Fruit fly (Drosophila melanogaster): ENCODE results near the gene CG3847.

The CG3847 gene

dm6 chrX:6353613-6353986 lies 6.7 kb downstream of the CG3847 start (continued):
- no peak for TF ChIP-seq pita (GFP tag; optimal IDR thresholded peaks at IDR 0.05)
- no peak for TF ChIP-seq repo (GFP tag; optimal IDR thresholded peaks at IDR 0.05)
- TF ChIP-seq CG9876 (GFP tag; optimal IDR thresholded peaks at IDR 0.05) = no peak
- no peak for TF ChIP-seq Dp (GFP tag; optimal IDR thresholded peaks at IDR 0.05)

- TF ChIP-seq Blimp-1 (GFP tag; optimal IDR thresholded peaks at IDR 0.05) = peak; percentile 35
- no peak for TF ChIP-seq Ssrp (tag; optimal IDR thresholded peaks at IDR 0.05)
- no peak for TF ChIP-seq Bgb (GFP tag; IDR thresholded peaks at IDR 0.05; ENCODE audit: partially characterized antibody)
- TF ChIP-seq Trl (optimal IDR thresholded peaks at IDR 0.05) = peak; percentile 49 to 65
- no peak for TF ChIP-seq Trl (GFP tag; optimal IDR thresholded peaks at IDR 0.05)
- TF ChIP-seq vvl (GFP tag; IDR thresholded peaks at IDR 0.05) = peak; percentile 32; the same call in 1 of the 2 replicates
- TF ChIP-seq CG1233 (GFP tag; optimal IDR thresholded peaks at IDR 0.05) = no peak
- TF ChIP-seq jing (GFP tag; optimal IDR thresholded peaks at IDR 0.05) = no peak
- no peak for TF ChIP-seq sd (tag; optimal IDR thresholded peaks at IDR 0.05)
- no peak for TF ChIP-seq Hmr (GFP tag; optimal IDR thresholded peaks at IDR 0.05)
- TF ChIP-seq CG3163 (GFP tag; optimal IDR thresholded peaks at IDR 0.05) = peak; percentile 11
- TF ChIP-seq CG8765 (GFP tag; IDR thresholded peaks at IDR 0.05) = no peak
- no peak for TF ChIP-seq chn (GFP tag; optimal IDR thresholded peaks at IDR 0.05)
- no peak for TF ChIP-seq H15 (GFP tag; IDR thresholded peaks at IDR 0.05)
- TF ChIP-seq CG9797 (GFP tag; optimal IDR thresholded peaks at IDR 0.05) = no peak
- TF ChIP-seq CG8478 (optimal IDR thresholded peaks at IDR 0.05) = no peak
- TF ChIP-seq chinmo (GFP tag; IDR thresholded peaks at IDR 0.05; ENCODE audit: partially characterized antibody) = no peak
- TF ChIP-seq Gsc (GFP tag; IDR thresholded peaks at IDR 0.05) = no peak
- TF ChIP-seq CG15479 (GFP tag; optimal IDR thresholded peaks at IDR 0.05) = peak; percentile 11
- TF ChIP-seq CG9876 (GFP tag; optimal IDR thresholded peaks at IDR 0.05) = no peak
- TF ChIP-seq Atf6 (GFP tag; IDR thresholded peaks at IDR 0.05) = no peak
- TF ChIP-seq CG9215 (GFP tag; IDR thresholded peaks at IDR 0.05) = no peak
- no peak for TF ChIP-seq Mad (GFP tag; optimal IDR thresholded peaks at IDR 0.05)
- no peak for TF ChIP-seq Fer3 (tag; optimal IDR thresholded peaks at IDR 0.05)
- TF ChIP-seq D (optimal IDR thresholded peaks at IDR 0.05) = no peak
- no peak for TF ChIP-seq D (GFP tag; optimal IDR thresholded peaks at IDR 0.05)
- peak in 1 of 2 experiments; percentile 96 for TF ChIP-seq Pdp1 (GFP tag; optimal IDR thresholded peaks at IDR 0.05)
- TF ChIP-seq Scr (GFP tag; IDR thresholded peaks at IDR 0.05; ENCODE audit: partially characterized antibody) = no peak
- no peak for TF ChIP-seq maf-S (GFP tag; optimal IDR thresholded peaks at IDR 0.05)
These were observed 7.3 kb downstream of the CG3847 start for dm6 chrX:6354163-6354562.

dm6 chrX:6355090-6355679 lies 8.3 kb downstream of the CG3847 start:
- no peak for TF ChIP-seq toy (GFP tag; IDR thresholded peaks at IDR 0.05)
- TF ChIP-seq gt (GFP tag; IDR thresholded peaks at IDR 0.05) = no peak
- TF ChIP-seq CG1233 (GFP tag; optimal IDR thresholded peaks at IDR 0.05) = no peak
- TF ChIP-seq CG6765 (GFP tag; optimal IDR thresholded peaks at IDR 0.05) = no peak
- TF ChIP-seq CG17912 (GFP tag; optimal IDR thresholded peaks at IDR 0.05) = no peak
- TF ChIP-seq sd (tag; optimal IDR thresholded peaks at IDR 0.05) = peak; percentile 46
- TF ChIP-seq CG10147 (GFP tag; optimal IDR thresholded peaks at IDR 0.05) = no peak
- TF ChIP-seq CG11696 (GFP tag; IDR thresholded peaks at IDR 0.05) = no peak
- no peak for TF ChIP-seq CG7987 (GFP tag; optimal IDR thresholded peaks at IDR 0.05)
- no peak for TF ChIP-seq CG5180 (GFP tag; optimal IDR thresholded peaks at IDR 0.05)
- no peak for TF ChIP-seq HLHmδ (GFP tag; optimal IDR thresholded peaks at IDR 0.05)
- TF ChIP-seq Six4 (GFP tag; optimal IDR thresholded peaks at IDR 0.05) = no peak
- no peak for TF ChIP-seq CG11085 (GFP tag; IDR thresholded peaks at IDR 0.05)
- TF ChIP-seq bowl (GFP tag; IDR thresholded peaks at IDR 0.05) = no peak
- no peak for TF ChIP-seq CG16779 (GFP tag; IDR thresholded peaks at IDR 0.05)
- TF ChIP-seq Poxn (GFP tag; IDR thresholded peaks at IDR 0.05) = no peak
- no peak for TF ChIP-seq CG14860 (GFP tag; IDR thresholded peaks at IDR 0.05; ENCODE audit: partially characterized antibody)
- peak; percentile 86 for TF ChIP-seq mirr (GFP tag; optimal IDR thresholded peaks at IDR 0.05)
- TF ChIP-seq fd64A (GFP tag; optimal IDR thresholded peaks at IDR 0.05) = no peak
- no peak for TF ChIP-seq CG11695 (GFP tag; IDR thresholded peaks at IDR 0.05)
- no peak for TF ChIP-seq CG18262 (tag; optimal IDR thresholded peaks at IDR 0.05)
